Fruit fly (Drosophila melanogaster): Measurements from ENCODE around the gene PIG-H.

The PIG-H gene

dm6 chr3R:8009080-8009620 is 9.5 kb downstream of the PIG-H start, which contains the start of the genes CG11052 and CG3223 (continued):
- no peak for TF ChIP-seq sens-2 (GFP tag; IDR thresholded peaks at IDR 0.05)
- no peak for TF ChIP-seq Dad (GFP tag; optimal IDR thresholded peaks at IDR 0.05)
- peak; percentile 37 for TF ChIP-seq CG13624 (GFP tag; optimal IDR thresholded peaks at IDR 0.05)
- peak; percentile 64 for TF ChIP-seq CG12659 (GFP tag; optimal IDR thresholded peaks at IDR 0.05)
- TF ChIP-seq phol (tag; optimal IDR thresholded peaks at IDR 0.05): peak; percentile 22
- TF ChIP-seq cas (GFP tag; IDR thresholded peaks at IDR 0.05): no peak
- TF ChIP-seq Myb (GFP tag; optimal IDR thresholded peaks at IDR 0.05): peak; percentile 55
- peak; percentile 99 for TF ChIP-seq CG15514 (GFP tag; optimal IDR thresholded peaks at IDR 0.05)
- TF ChIP-seq NC2β (GFP tag; optimal IDR thresholded peaks at IDR 0.05): no peak
- peak; percentile 68 for TF ChIP-seq Bgb (GFP tag; IDR thresholded peaks at IDR 0.05; ENCODE audit: partially characterized antibody)
- peak; percentile 76 for TF ChIP-seq CG3995 (GFP tag; optimal IDR thresholded peaks at IDR 0.05)
- peak; percentile 63 for TF ChIP-seq Sry-δ (GFP tag; optimal IDR thresholded peaks at IDR 0.05)
- TF ChIP-seq Ssrp (tag; optimal IDR thresholded peaks at IDR 0.05): no peak
- TF ChIP-seq stwl (tag; optimal IDR thresholded peaks at IDR 0.05): peak; percentile 58
- TF ChIP-seq pan (optimal IDR thresholded peaks at IDR 0.05): no peak
- TF ChIP-seq pan (GFP tag; optimal IDR thresholded peaks at IDR 0.05 in 1 of 2, IDR thresholded peaks at IDR 0.05 in 1 of 2): peak in 1 of 2 experiments; percentile 18
- TF ChIP-seq sug (tag; optimal IDR thresholded peaks at IDR 0.05): peak; percentile 32
- TF ChIP-seq ERR (GFP tag; optimal IDR thresholded peaks at IDR 0.05): peak; percentile 47
- 0 out of 3 replicates have a peak, but pooled peaks have one; percentile 27 for TF ChIP-seq zfh1 (GFP tag; IDR thresholded peaks at IDR 0.05)
- no peak for TF ChIP-seq Lim3 (GFP tag; IDR thresholded peaks at IDR 0.05)
- TF ChIP-seq CG1832 (GFP tag; optimal IDR thresholded peaks at IDR 0.05): no peak
- TF ChIP-seq Side (GFP tag; optimal IDR thresholded peaks at IDR 0.05): peak; percentile 24
- TF ChIP-seq Hr3 (GFP tag; optimal IDR thresholded peaks at IDR 0.05): peak; percentile 1
- peak; percentile 11 for TF ChIP-seq salm (tag; optimal IDR thresholded peaks at IDR 0.05)
- peak; percentile 39; the same call in 1 of the 2 replicates for TF ChIP-seq unc-4 (GFP tag; IDR thresholded peaks at IDR 0.05; ENCODE audit: partially characterized antibody)
- peak; percentile 12 for TF ChIP-seq CG7786 (GFP tag; optimal IDR thresholded peaks at IDR 0.05)
- no peak for TF ChIP-seq bowl (GFP tag; IDR thresholded peaks at IDR 0.05)
- TF ChIP-seq hbn (GFP tag; IDR thresholded peaks at IDR 0.05; ENCODE audit: partially characterized antibody): 0 out of 2 replicates have a peak, but pooled peaks have one; percentile 33
- peak; percentile 29 for TF ChIP-seq her (GFP tag; optimal IDR thresholded peaks at IDR 0.05)
- TF ChIP-seq CG15696 (tag; optimal IDR thresholded peaks at IDR 0.05): peak; percentile 8
- no peak for TF ChIP-seq Dip3 (GFP tag; optimal IDR thresholded peaks at IDR 0.05)
- TF ChIP-seq fu2 (GFP tag; optimal IDR thresholded peaks at IDR 0.05): peak; percentile 40
- peak; percentile 66 for TF ChIP-seq HmgZ (tag; optimal IDR thresholded peaks at IDR 0.05)
- peak; percentile 49 for TF ChIP-seq gfzf (GFP tag; optimal IDR thresholded peaks at IDR 0.05)
- peak; percentile 5 for TF ChIP-seq CG34376 (GFP tag; optimal IDR thresholded peaks at IDR 0.05)
- peak; percentile 51 for TF ChIP-seq CG10267 (tag; optimal IDR thresholded peaks at IDR 0.05)
- no peak for TF ChIP-seq CG13894 (tag; optimal IDR thresholded peaks at IDR 0.05)
- TF ChIP-seq CG1603 (tag; optimal IDR thresholded peaks at IDR 0.05): peak; percentile 48
- TF ChIP-seq pzg (GFP tag; optimal IDR thresholded peaks at IDR 0.05): peak; percentile 72
- TF ChIP-seq fd64A (GFP tag; optimal IDR thresholded peaks at IDR 0.05): no peak
- peak; percentile 85 for TF ChIP-seq CG30020 (tag; optimal IDR thresholded peaks at IDR 0.05)
- no peak for TF ChIP-seq CG8290 (GFP tag; optimal IDR thresholded peaks at IDR 0.05)
- peak in 1 of 2 experiments; percentile 12 for TF ChIP-seq CG8290 (tag; optimal IDR thresholded peaks at IDR 0.05)
- TF ChIP-seq vvl (GFP tag; IDR thresholded peaks at IDR 0.05): peak; percentile 51
- peak; percentile 50 for TF ChIP-seq CG2120 (GFP tag; optimal IDR thresholded peaks at IDR 0.05)
- peak; percentile 21 for TF ChIP-seq CG7987 (GFP tag; optimal IDR thresholded peaks at IDR 0.05)
- TF ChIP-seq Hr51 (GFP tag; optimal IDR thresholded peaks at IDR 0.05): no peak
- peak; percentile 64 for TF ChIP-seq NfI (GFP tag; optimal IDR thresholded peaks at IDR 0.05)
- peak; percentile 45 for TF ChIP-seq CG14710 (tag; optimal IDR thresholded peaks at IDR 0.05)
- TF ChIP-seq CG42726 (GFP tag; IDR thresholded peaks at IDR 0.05; ENCODE audit: partially characterized antibody): no peak

Measured in whole organism, embryonic.